Worm (Caenorhabditis elegans): ENCODE results near the gene tmem-24.

Gene tmem-24

ce11 chrX:3654623-3655022, 9.9 kb upstream of the tmem-24 start, which contains the start of gene R11G1.11 (continued):
- TF ChIP-seq mxl-2 (GFP tag; conservative IDR thresholded peaks at IDR 0.05) (no peak), rbr-2 (tag; optimal IDR thresholded peaks at IDR 0.05) (no peak), nhr-41 (GFP tag; IDR thresholded peaks at IDR 0.05) (no peak), lsy-2 (tag; optimal IDR thresholded peaks at IDR 0.05) (no peak)

ce11 chrX:3650100-3650809, 5.6 kb upstream of the tmem-24 start, which contains the start of the genes sax-1 and R11G1.2:
Gene sax-1 (minus strand): TSS chrX:3650150.
Gene R11G1.2 (plus strand): TSS chrX:3650614.
- TF ChIP-seq duxl-1 (tag; optimal IDR thresholded peaks at IDR 0.05; ENCODE audit: poor library complexity) (no peak), nhr-25 (tag; optimal IDR thresholded peaks at IDR 0.05; ENCODE audit: borderline replicate concordance, insufficient read depth) (peak; percentile 25), arid-1 (GFP tag; conservative IDR thresholded peaks at IDR 0.05) (no peak), unc-39 (tag; optimal IDR thresholded peaks at IDR 0.05) (no peak), php-3 (GFP tag; IDR thresholded peaks at IDR 0.05) (no peak), zag-1 (tag; optimal IDR thresholded peaks at IDR 0.05) (no peak), ces-1 (GFP tag; optimal IDR thresholded peaks at IDR 0.05) (no peak), mdl-1 (tag; optimal IDR thresholded peaks at IDR 0.05) (peak; percentile 33 to 88), aly-2 (tag; optimal IDR thresholded peaks at IDR 0.05) (no peak), zip-11 (GFP tag; IDR thresholded peaks at IDR 0.05) (no peak), aha-1 (tag) (peak; percentile 9), ztf-7 (tag; optimal IDR thresholded peaks at IDR 0.05) (peak; percentile 56), daf-8 (GFP tag; IDR thresholded peaks at IDR 0.05) (no peak), hlh-11 (tag; optimal IDR thresholded peaks at IDR 0.05) (peak; percentile 69), spr-3 (GFP tag; optimal IDR thresholded peaks at IDR 0.05) (no peak), lin-38 (GFP tag; IDR thresholded peaks at IDR 0.05) (no peak), unc-130 (GFP tag; optimal IDR thresholded peaks at IDR 0.05) (no peak), lin-39 (tag; optimal IDR thresholded peaks at IDR 0.05) (no peak), Y48G9A.11 (GFP tag; IDR thresholded peaks at IDR 0.05) (no peak), cey-2 (tag; optimal IDR thresholded peaks at IDR 0.05; ENCODE audit: borderline replicate concordance, insufficient read depth) (no peak), nhr-6 (tag; optimal IDR thresholded peaks at IDR 0.05) (peak; percentile 34), zip-2 (tag; optimal IDR thresholded peaks at IDR 0.05) (no peak), rbr-2 (tag; optimal IDR thresholded peaks at IDR 0.05) (peak; percentile 64), lin-29 (GFP tag; IDR thresholded peaks at IDR 0.05) (no peak), dpl-1 (GFP tag; optimal IDR thresholded peaks at IDR 0.05) (peak; percentile 14), lin-13 (GFP tag; optimal IDR thresholded peaks at IDR 0.05) (no peak), lin-1 (GFP tag; IDR thresholded peaks at IDR 0.05) (no peak), nhr-11 (tag; optimal IDR thresholded peaks at IDR 0.05) (no peak), spr-1 (tag; optimal IDR thresholded peaks at IDR 0.05) (no peak), F44E2.7 (GFP tag; IDR thresholded peaks at IDR 0.05) (no peak), mxl-3 (GFP tag; optimal IDR thresholded peaks at IDR 0.05) (peak; percentile 40), dmd-6 (GFP tag; IDR thresholded peaks at IDR 0.05) (peak; percentile 55), lim-7 (GFP tag; IDR thresholded peaks at IDR 0.05) (no peak), Y105C5A.15 (GFP tag; IDR thresholded peaks at IDR 0.05) (no peak), tag-97 (GFP tag; IDR thresholded peaks at IDR 0.05) (no peak), unc-62 (GFP tag; optimal IDR thresholded peaks at IDR 0.05 in 1 of 2) (peak in 1 of 2 experiments; percentile 35), unc-62 (tag; optimal IDR thresholded peaks at IDR 0.05) (no peak), jun-1 (tag; optimal IDR thresholded peaks at IDR 0.05) (no peak), madf-9 (GFP tag; conservative IDR thresholded peaks at IDR 0.05) (0 out of 2 replicates have a peak, but pooled peaks have one; percentile 16), hmg-1.1 (GFP tag; IDR thresholded peaks at IDR 0.05) (peak; percentile 68), sdz-12 (GFP tag; optimal IDR thresholded peaks at IDR 0.05) (no peak), pha-4 (GFP tag; IDR thresholded peaks at IDR 0.05) (no peak), pha-4 (tag; optimal IDR thresholded peaks at IDR 0.05) (no peak), nhr-42 (GFP tag; IDR thresholded peaks at IDR 0.05) (no peak), lsy-2 (tag; optimal IDR thresholded peaks at IDR 0.05) (peak in 1 of 2 experiments; percentile 70), mep-1 (tag; optimal IDR thresholded peaks at IDR 0.05) (peak; percentile 77), hif-1 (tag; optimal IDR thresholded peaks at IDR 0.05) (no peak)
